Worm (Caenorhabditis elegans) whole organism, L3 larva: ENCODE data around the gene pqbp-1.1.
A peak's percentile ranks its signal among the peaks of the same experiment; 100 is the strongest.

ENCODE experiments used
- R02D3.7 ChIP-seq: fragments of 150-350 bp; optimal IDR thresholded peaks from 2 replicates; lab custom pipeline; 2014; ENCODE audit warnings: missing biosample characterization, missing genetic modification characterization
- ZK546.5 ChIP-seq: sonication (generic microtip); optimal IDR thresholded peaks from 2 replicates; lab custom pipeline; 2017; ENCODE audit warnings: missing biosample characterization, missing genetic modification characterization
- aly-2 ChIP-seq: fragments of 150-350 bp; optimal IDR thresholded peaks from 2 replicates; lab custom pipeline; 2014; ENCODE audit warnings: missing biosample characterization, missing genetic modification characterization
- ama-1 ChIP-seq: fragments of 150-350 bp; optimal IDR thresholded peaks from 2 replicates; lab custom pipeline; 2018
- ceh-16 ChIP-seq: sonication (generic microtip); optimal IDR thresholded peaks from 2 replicates; lab custom pipeline; 2017; ENCODE audit warnings: missing biosample characterization, missing genetic modification characterization
- ceh-28 ChIP-seq: fragments of 150-350 bp; optimal IDR thresholded peaks from 2 replicates; lab custom pipeline; 2014; ENCODE audit warnings: missing biosample characterization, missing genetic modification reagents, missing genetic modification characterization
- ceh-82 ChIP-seq: fragments of 150-350 bp; optimal IDR thresholded peaks from 2 replicates; lab custom pipeline; 2014; ENCODE audit warnings: missing biosample characterization, missing genetic modification characterization
- ceh-9 ChIP-seq: sonication (generic microtip); optimal IDR thresholded peaks from 2 replicates; lab custom pipeline; 2018; ENCODE audit warnings: missing biosample characterization, missing genetic modification characterization
- daf-12 ChIP-seq: fragments of 150-350 bp; optimal IDR thresholded peaks from 2 replicates; lab custom pipeline; 2014; ENCODE audit warnings: missing biosample characterization, missing genetic modification reagents, missing genetic modification characterization
- egl-5 ChIP-seq: fragments of 150-350 bp; optimal IDR thresholded peaks from 2 replicates; lab custom pipeline; 2017; ENCODE audit warnings: missing biosample characterization, missing genetic modification reagents, missing genetic modification characterization, inconsistent platforms
- elt-1 ChIP-seq: fragments of 150-350 bp; optimal IDR thresholded peaks from 2 replicates; lab custom pipeline; 2014; ENCODE audit warnings: missing biosample characterization, missing genetic modification characterization
- elt-2 ChIP-seq: sonication (generic microtip); optimal IDR thresholded peaks from 2 replicates; lab custom pipeline; 2016; ENCODE audit warnings: missing genetic modification reagents, mild to moderate bottlenecking, missing genetic modification characterization, missing compliant biosample characterization
- elt-3 ChIP-seq, 3 experiments: fragments of 150-350 bp in 1 of 3; sonication (generic microtip) in 2 of 3; optimal IDR thresholded peaks; 2 replicates in 2 of 3; 4 replicates in 1 of 3; lab custom pipeline; 2014 to 2017; ENCODE audit warnings: missing biosample characterization in 3 of 3, missing genetic modification characterization in 3 of 3
- eor-1 ChIP-seq, 2 experiments: fragments of 150-350 bp; optimal IDR thresholded peaks; 2 replicates each; lab custom pipeline; 2014 to 2018; ENCODE audit warnings: missing biosample characterization in 2 of 2, missing genetic modification characterization in 2 of 2
- fkh-10 ChIP-seq: sonication (generic microtip); optimal IDR thresholded peaks from 2 replicates; lab custom pipeline; 2017; ENCODE audit warnings: missing biosample characterization, missing genetic modification reagents, missing genetic modification characterization
- fkh-2 ChIP-seq: fragments of 150-350 bp; optimal IDR thresholded peaks from 2 replicates; lab custom pipeline; 2014; ENCODE audit warnings: missing biosample characterization, missing genetic modification reagents, missing genetic modification characterization
- fos-1 ChIP-seq: fragments of 150-350 bp; optimal IDR thresholded peaks from 2 replicates; lab custom pipeline; 2014; ENCODE audit warnings: missing biosample characterization, missing genetic modification characterization
- hmg-11 ChIP-seq: sonication (generic microtip); optimal IDR thresholded peaks from 2 replicates; lab custom pipeline; 2016; ENCODE audit warnings: missing genetic modification characterization, missing compliant biosample characterization
- jun-1 ChIP-seq: fragments of 150-350 bp; optimal IDR thresholded peaks from 2 replicates; lab custom pipeline; 2014; ENCODE audit warnings: missing biosample characterization, missing genetic modification reagents, missing genetic modification characterization
- lin-15B ChIP-seq: fragments of 150-350 bp; optimal IDR thresholded peaks from 2 replicates; lab custom pipeline; 2014; ENCODE audit warnings: missing biosample characterization, missing genetic modification characterization
- lin-39 ChIP-seq: fragments of 150-350 bp; optimal IDR thresholded peaks from 2 replicates; lab custom pipeline; 2018; ENCODE audit warnings: missing biosample characterization, missing genetic modification reagents, missing genetic modification characterization
- lsy-12 ChIP-seq: sonication (generic microtip); optimal IDR thresholded peaks from 2 replicates; lab custom pipeline; 2016; ENCODE audit warnings: mild to moderate bottlenecking, missing genetic modification characterization, missing compliant biosample characterization
- mdl-1 ChIP-seq: fragments of 150-350 bp; optimal IDR thresholded peaks from 2 replicates; lab custom pipeline; 2014; ENCODE audit warnings: missing biosample characterization, missing genetic modification characterization
- mml-1 ChIP-seq: fragments of 150-350 bp; sonication (generic microtip); optimal IDR thresholded peaks from 3 replicates; lab custom pipeline; 2014; ENCODE audit warnings: missing biosample characterization, missing genetic modification characterization
- nfya-1 ChIP-seq: sonication (generic microtip); optimal IDR thresholded peaks from 2 replicates; lab custom pipeline; 2017; ENCODE audit warnings: missing genetic modification characterization, mild to moderate bottlenecking, missing compliant biosample characterization, antibody characterized with exemption, moderate library complexity; ENCODE audit not compliant: insufficient read depth
- nhr-11 ChIP-seq: fragments of 150-350 bp; optimal IDR thresholded peaks from 2 replicates; lab custom pipeline; 2014; ENCODE audit warnings: missing biosample characterization, missing genetic modification characterization
- nhr-23 ChIP-seq: fragments of 150-350 bp; optimal IDR thresholded peaks from 2 replicates; lab custom pipeline; 2014; ENCODE audit warnings: missing biosample characterization, missing genetic modification reagents, missing genetic modification characterization
- nhr-237 ChIP-seq: fragments of 150-350 bp; optimal IDR thresholded peaks from 2 replicates; lab custom pipeline; 2014; ENCODE audit warnings: missing biosample characterization, missing genetic modification characterization
- nhr-25 ChIP-seq: sonication (generic microtip); optimal IDR thresholded peaks from 2 replicates; lab custom pipeline; 2017; ENCODE audit warnings: missing biosample characterization, missing genetic modification characterization
- nhr-28 ChIP-seq: fragments of 150-350 bp; optimal IDR thresholded peaks from 2 replicates; lab custom pipeline; 2014; ENCODE audit warnings: missing biosample characterization, missing genetic modification characterization
- nhr-43 ChIP-seq: sonication (generic microtip); optimal IDR thresholded peaks from 2 replicates; lab custom pipeline; 2016; ENCODE audit warnings: mild to moderate bottlenecking, missing genetic modification characterization, missing compliant biosample characterization; ENCODE audit not compliant: poor library complexity, severe bottlenecking
- nhr-67 ChIP-seq: fragments of 150-350 bp; optimal IDR thresholded peaks from 2 replicates; lab custom pipeline; 2014; ENCODE audit warnings: missing biosample characterization, missing genetic modification characterization
- nhr-77 ChIP-seq: fragments of 150-350 bp; optimal IDR thresholded peaks from 2 replicates; lab custom pipeline; 2014; ENCODE audit warnings: missing biosample characterization, missing genetic modification characterization
- pha-4 ChIP-seq: fragments of 150-350 bp; optimal IDR thresholded peaks from 2 replicates; lab custom pipeline; 2014; ENCODE audit warnings: missing biosample characterization, missing genetic modification reagents, missing genetic modification characterization
- pqm-1 ChIP-seq: fragments of 150-350 bp; optimal IDR thresholded peaks from 2 replicates; lab custom pipeline; 2017; ENCODE audit warnings: missing biosample characterization, missing genetic modification characterization, inconsistent platforms
- sea-2 ChIP-seq: fragments of 150-350 bp; sonication (generic microtip); optimal IDR thresholded peaks from 4 replicates; lab custom pipeline; 2014; ENCODE audit warnings: missing biosample characterization, missing genetic modification reagents, missing genetic modification characterization
- skn-1 ChIP-seq: fragments of 150-350 bp; optimal IDR thresholded peaks from 2 replicates; lab custom pipeline; 2014; ENCODE audit warnings: missing biosample characterization, missing genetic modification characterization
- snpc-4 ChIP-seq: fragments of 150-350 bp; optimal IDR thresholded peaks from 2 replicates; lab custom pipeline; 2014; ENCODE audit warnings: missing biosample characterization, missing genetic modification characterization
- tbx-2 ChIP-seq: sonication (generic microtip); optimal IDR thresholded peaks from 2 replicates; lab custom pipeline; 2016; ENCODE audit warnings: mild to moderate bottlenecking, missing genetic modification characterization, missing compliant biosample characterization
- unc-62 ChIP-seq: fragments of 150-350 bp; sonication (generic microtip); optimal IDR thresholded peaks from 4 replicates; lab custom pipeline; 2014; ENCODE audit warnings: missing biosample characterization, missing genetic modification reagents, missing genetic modification characterization
- zag-1 ChIP-seq: fragments of 150-350 bp; optimal IDR thresholded peaks from 2 replicates; lab custom pipeline; 2014; ENCODE audit warnings: missing biosample characterization, missing genetic modification characterization
- ztf-11 ChIP-seq: fragments of 150-350 bp; optimal IDR thresholded peaks from 2 replicates; lab custom pipeline; 2014; ENCODE audit warnings: missing biosample characterization, missing genetic modification characterization
- ztf-4 ChIP-seq: fragments of 150-350 bp; optimal IDR thresholded peaks from 2 replicates; lab custom pipeline; 2014; ENCODE audit warnings: missing biosample characterization, missing genetic modification characterization

pqbp-1.1 gene

ce11 chrIV:261607-262006, at the start of gene pqbp-1.1:
Gene pqbp-1.1 (minus strand): TSS chrIV:261683.
- TF ChIP-seq ZK546.5 (tag; lab: Kevin White, UChicago) (no peak), ceh-82 (no peak), nhr-67 (tag; lab: Kevin White, UChicago) (no peak), nhr-25 (tag; lab: Kevin White, UChicago) (no peak), nfya-1 (tag; lab: Kevin White, UChicago) (peak; percentile 43), ceh-28 (tag; lab: Kevin White, UChicago) (peak; percentile 61), ama-1 (lab: Kevin White, UChicago) (no peak), zag-1 (tag; lab: Kevin White, UChicago) (no peak), elt-2 (tag; lab: Kevin White, UChicago) (no peak), snpc-4 (tag; lab: Kevin White, UChicago) (peak; percentile 37), egl-5 (no peak), ztf-4 (tag; lab: Kevin White, UChicago) (no peak), fos-1 (tag; lab: Kevin White, UChicago) (no peak), jun-1 (tag; lab: Kevin White, UChicago) (no peak), mdl-1 (tag; lab: Kevin White, UChicago) (no peak), lin-15B (tag; lab: Kevin White, UChicago) (peak; percentile 68), fkh-2 (no peak), nhr-11 (tag; lab: Kevin White, UChicago) (no peak), pqm-1 (tag; lab: Kevin White, UChicago) (no peak), ztf-11 (tag; lab: Kevin White, UChicago) (no peak), fkh-10 (no peak), sea-2 (GFP tag; lab: Kevin White, UChicago) (no peak), lin-39 (tag; lab: Kevin White, UChicago) (no peak), nhr-28 (tag; lab: Kevin White, UChicago) (no peak), unc-62 (GFP tag; lab: Kevin White, UChicago) (no peak), nhr-237 (no peak), ceh-9 (tag; lab: Kevin White, UChicago) (no peak), nhr-23 (tag; lab: Kevin White, UChicago) (peak; percentile 46), eor-1 (tag; optimal IDR thresholded peaks at IDR 0.05; lab: Kevin White, UChicago) (no peak), ceh-16 (tag; lab: Kevin White, UChicago) (no peak), daf-12 (no peak), mml-1 (no peak), elt-3 (tag; optimal IDR thresholded peaks at IDR 0.05; lab: Kevin White, UChicago) (no peak), nhr-43 (tag; lab: Kevin White, UChicago) (no peak), skn-1 (no peak), pha-4 (tag; lab: Kevin White, UChicago) (peak; percentile 85), lsy-12 (tag; lab: Kevin White, UChicago) (no peak), nhr-77 (tag; lab: Kevin White, UChicago) (no peak), R02D3.7 (tag; lab: Kevin White, UChicago) (no peak)
- TF ChIP-seq, all 47 proteins: peak for 6

- TF ChIP-seq nhr-25 (tag; lab: Kevin White, UChicago) (peak; percentile 14), elt-3 (tag; optimal IDR thresholded peaks at IDR 0.05; lab: Kevin White, UChicago) (no peak), nhr-43 (tag; lab: Kevin White, UChicago) (peak; percentile 62)
These were observed 48.0 kb upstream of the pqbp-1.1 start for ce11 chrIV:309526-309925.

ce11 chrIV:307205-307604, 45.7 kb upstream of the pqbp-1.1 start, which contains the start of gene swt-1:
Gene swt-1 (plus strand): TSS chrIV:307505.
- no peak for TF ChIP-seq eor-1 (tag; optimal IDR thresholded peaks at IDR 0.05; lab: Kevin White, UChicago)
- no peak for TF ChIP-seq nhr-11 (tag; lab: Kevin White, UChicago)
- no peak for TF ChIP-seq elt-1 (tag; lab: Kevin White, UChicago)
- TF ChIP-seq ceh-28 (tag; lab: Kevin White, UChicago), result no peak
- no peak for TF ChIP-seq nhr-237
- TF ChIP-seq ama-1 (lab: Kevin White, UChicago), result no peak
- no peak for TF ChIP-seq mdl-1 (tag; lab: Kevin White, UChicago)
- TF ChIP-seq aly-2, result no peak
- no peak for TF ChIP-seq elt-3 (tag; optimal IDR thresholded peaks at IDR 0.05; lab: Kevin White, UChicago)
- no peak for TF ChIP-seq unc-62 (GFP tag; lab: Kevin White, UChicago)
- no peak for TF ChIP-seq lsy-12 (tag; lab: Kevin White, UChicago)
- no peak for TF ChIP-seq hmg-11
- no peak for TF ChIP-seq ztf-11 (tag; lab: Kevin White, UChicago)
- TF ChIP-seq nhr-23 (tag; lab: Kevin White, UChicago), result no peak
- TF ChIP-seq tbx-2 (tag; lab: Kevin White, UChicago), result no peak
- no peak for TF ChIP-seq nhr-28 (tag; lab: Kevin White, UChicago)
- no peak for TF ChIP-seq snpc-4 (tag; lab: Kevin White, UChicago)
- no peak for TF ChIP-seq pha-4 (tag; lab: Kevin White, UChicago)
- TF ChIP-seq fos-1 (tag; lab: Kevin White, UChicago), result no peak
